Fruit fly (Drosophila melanogaster): ENCODE results near the gene Spp.

Gene Spp

DNA sequence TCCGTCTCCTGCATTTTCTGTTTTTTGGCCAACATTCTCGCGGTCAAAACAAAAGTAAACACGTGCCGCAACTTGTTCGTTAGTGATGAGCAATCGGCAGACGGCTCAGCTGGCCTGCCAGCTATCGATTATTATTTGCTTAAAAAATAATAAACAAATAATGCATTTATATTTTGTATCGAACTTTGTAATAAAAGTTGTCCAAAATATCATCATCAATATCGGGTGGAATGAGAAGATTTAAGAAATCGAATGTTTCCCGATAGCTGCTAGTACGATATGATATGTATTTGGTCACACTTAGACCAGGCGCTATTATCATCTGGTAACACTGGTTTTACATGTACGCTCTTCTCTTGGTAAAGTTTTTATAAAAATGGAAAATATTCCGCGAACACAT, 23.6 kb upstream of the Spp start, which contains the start of the genes Nle and Sf3b1 (continued):
- no peak for TF ChIP-seq gcm2 (GFP tag; optimal IDR thresholded peaks at IDR 0.05)
- no peak for TF ChIP-seq Taf1 (GFP tag; IDR thresholded peaks at IDR 0.05)
- no peak for TF ChIP-seq CG1832 (GFP tag; optimal IDR thresholded peaks at IDR 0.05)
- peak; percentile 96 for TF ChIP-seq CG34224 (GFP tag; IDR thresholded peaks at IDR 0.05; ENCODE audit: partially characterized antibody)
- no peak for TF ChIP-seq Sox102F (GFP tag; optimal IDR thresholded peaks at IDR 0.05)
- no peak for TF ChIP-seq wor (GFP tag; IDR thresholded peaks at IDR 0.05)
- peak; percentile 50 for TF ChIP-seq CG10654 (GFP tag; optimal IDR thresholded peaks at IDR 0.05)
- no peak for TF ChIP-seq nom (GFP tag; optimal IDR thresholded peaks at IDR 0.05)
- no peak for TF ChIP-seq CG14050 (GFP tag; IDR thresholded peaks at IDR 0.05)
- TF ChIP-seq Hsf (GFP tag; optimal IDR thresholded peaks at IDR 0.05), result peak; percentile 73
- peak; percentile 6; the same call in 1 of the 2 replicates for TF ChIP-seq lmd (GFP tag; IDR thresholded peaks at IDR 0.05)
- peak; percentile 27 for TF ChIP-seq CG1602 (GFP tag; optimal IDR thresholded peaks at IDR 0.05)
- peak; percentile 18; the same call in 1 of the 3 replicates for TF ChIP-seq dysf (GFP tag; IDR thresholded peaks at IDR 0.05)
- TF ChIP-seq CG7372 (GFP tag; IDR thresholded peaks at IDR 0.05), result 0 out of 2 replicates have a peak, but pooled peaks have one; percentile 44
- no peak for TF ChIP-seq CG13123 (GFP tag; optimal IDR thresholded peaks at IDR 0.05)
- no peak for TF ChIP-seq bcd (GFP tag; optimal IDR thresholded peaks at IDR 0.05)
- TF ChIP-seq crol (GFP tag; IDR thresholded peaks at IDR 0.05), result no peak
- no peak for TF ChIP-seq Oaz (GFP tag; IDR thresholded peaks at IDR 0.05)
- TF ChIP-seq CG10543 (GFP tag; optimal IDR thresholded peaks at IDR 0.05), result peak; percentile 45
- peak; percentile 48 for TF ChIP-seq pho (GFP tag; optimal IDR thresholded peaks at IDR 0.05)
- TF ChIP-seq danr (GFP tag; IDR thresholded peaks at IDR 0.05), result no peak
- no peak for TF ChIP-seq run (tag; optimal IDR thresholded peaks at IDR 0.05)
- peak; percentile 46 for TF ChIP-seq shn (GFP tag; optimal IDR thresholded peaks at IDR 0.05)
- no peak for TF ChIP-seq en (GFP tag; optimal IDR thresholded peaks at IDR 0.05)
- TF ChIP-seq CG11695 (GFP tag; IDR thresholded peaks at IDR 0.05), result no peak
- TF ChIP-seq CG7786 (GFP tag; optimal IDR thresholded peaks at IDR 0.05), result peak; percentile 36
- peak; percentile 92 for TF ChIP-seq pzg (GFP tag; optimal IDR thresholded peaks at IDR 0.05)
- TF ChIP-seq bbx (GFP tag; IDR thresholded peaks at IDR 0.05; ENCODE audit: partially characterized antibody), result peak; percentile 84
- peak; percentile 91 for TF ChIP-seq amos (GFP tag; IDR thresholded peaks at IDR 0.05; ENCODE audit: partially characterized antibody)
- no peak for TF ChIP-seq CG13296 (GFP tag; optimal IDR thresholded peaks at IDR 0.05)
- no peak for TF ChIP-seq CG16779 (GFP tag; IDR thresholded peaks at IDR 0.05)
- TF ChIP-seq kni (GFP tag; optimal IDR thresholded peaks at IDR 0.05), result no peak
- TF ChIP-seq sug (tag; optimal IDR thresholded peaks at IDR 0.05), result peak; percentile 80
- TF ChIP-seq CG12744 (GFP tag; optimal IDR thresholded peaks at IDR 0.05), result peak; percentile 27
- TF ChIP-seq Gsc (GFP tag; IDR thresholded peaks at IDR 0.05), result no peak
- no peak for TF ChIP-seq H15 (GFP tag; IDR thresholded peaks at IDR 0.05)
- no peak for TF ChIP-seq CG7839 (tag; optimal IDR thresholded peaks at IDR 0.05)
- peak; percentile 8 for TF ChIP-seq CG2202 (tag; optimal IDR thresholded peaks at IDR 0.05)
- no peak for TF ChIP-seq CG18764 (GFP tag; optimal IDR thresholded peaks at IDR 0.05)
- peak; percentile 68 for TF ChIP-seq twi (tag; optimal IDR thresholded peaks at IDR 0.05)
- no peak for TF ChIP-seq CG5245 (GFP tag; optimal IDR thresholded peaks at IDR 0.05)
- no peak for TF ChIP-seq CG10147 (GFP tag; optimal IDR thresholded peaks at IDR 0.05)
- no peak for TF ChIP-seq CG6175 (GFP tag; IDR thresholded peaks at IDR 0.05)
- peak; percentile 62 for TF ChIP-seq CG13775 (GFP tag; optimal IDR thresholded peaks at IDR 0.05)
- TF ChIP-seq fd102C (GFP tag; optimal IDR thresholded peaks at IDR 0.05), result no peak
- no peak for TF ChIP-seq aop (GFP tag; IDR thresholded peaks at IDR 0.05)
- TF ChIP-seq Dp (GFP tag; optimal IDR thresholded peaks at IDR 0.05), result peak; percentile 48
- no peak for TF ChIP-seq CG6813 (GFP tag; optimal IDR thresholded peaks at IDR 0.05)
- no peak for TF ChIP-seq slou (GFP tag; optimal IDR thresholded peaks at IDR 0.05)
- no peak for TF ChIP-seq CG31365 (tag; optimal IDR thresholded peaks at IDR 0.05)
- peak; percentile 97 for TF ChIP-seq unc-4 (GFP tag; IDR thresholded peaks at IDR 0.05; ENCODE audit: partially characterized antibody)
- TF ChIP-seq CG43689 (GFP tag; IDR thresholded peaks at IDR 0.05), result no peak

Measured in whole organism, embryonic.